Fruit fly (Drosophila melanogaster): ENCODE results near the gene Gem3.

Gene Gem3

dm6 chr3L:10428746-10429145, 34.2 kb downstream of the Gem3 start:
- TF ChIP-seq cnc (optimal IDR thresholded peaks at IDR 0.05) (no peak), ovo (GFP tag; optimal IDR thresholded peaks at IDR 0.05) (no peak), kay (GFP tag; ENCODE audit: borderline replicate concordance) (no peak), CG1620 (GFP tag; optimal IDR thresholded peaks at IDR 0.05) (no peak), Hr96 (GFP tag; optimal IDR thresholded peaks at IDR 0.05) (no peak)

dm6 chr3L:10428027-10428426, 34.9 kb downstream of the Gem3 start:
- TF ChIP-seq ovo (GFP tag; optimal IDR thresholded peaks at IDR 0.05) (no peak), cnc (optimal IDR thresholded peaks at IDR 0.05) (no peak), toe (GFP tag; optimal IDR thresholded peaks at IDR 0.05) (no peak), tj (GFP tag; optimal IDR thresholded peaks at IDR 0.05) (no peak), Hr96 (GFP tag; optimal IDR thresholded peaks at IDR 0.05) (no peak), cic (GFP tag; optimal IDR thresholded peaks at IDR 0.05) (no peak), CG7045 (GFP tag; optimal IDR thresholded peaks at IDR 0.05) (no peak), CG5204 (GFP tag; optimal IDR thresholded peaks at IDR 0.05) (no peak), bab1 (GFP tag; optimal IDR thresholded peaks at IDR 0.05) (no peak), CG1620 (GFP tag; optimal IDR thresholded peaks at IDR 0.05) (no peak), pad (GFP tag; optimal IDR thresholded peaks at IDR 0.05) (no peak), CG12768 (GFP tag; optimal IDR thresholded peaks at IDR 0.05) (no peak)

- no peak for TF ChIP-seq CG5204 (GFP tag; optimal IDR thresholded peaks at IDR 0.05)
- no peak for TF ChIP-seq tj (GFP tag; optimal IDR thresholded peaks at IDR 0.05)
- TF ChIP-seq Crg-1 (GFP tag; optimal IDR thresholded peaks at IDR 0.05), result no peak
- TF ChIP-seq CG12768 (GFP tag; optimal IDR thresholded peaks at IDR 0.05), result no peak
- TF ChIP-seq bab1 (GFP tag; optimal IDR thresholded peaks at IDR 0.05), result no peak
- TF ChIP-seq CG7045 (GFP tag; optimal IDR thresholded peaks at IDR 0.05), result no peak
- no peak for TF ChIP-seq CG33017 (tag; optimal IDR thresholded peaks at IDR 0.05)
- TF ChIP-seq toe (GFP tag; optimal IDR thresholded peaks at IDR 0.05), result no peak
- TF ChIP-seq kay (GFP tag; ENCODE audit: borderline replicate concordance), result no peak
- no peak for TF ChIP-seq CG7101 (tag; optimal IDR thresholded peaks at IDR 0.05)
- TF ChIP-seq cnc (optimal IDR thresholded peaks at IDR 0.05), result no peak
Measured at dm6 chr3L:10427318-10427717, 35.6 kb downstream of the Gem3 start.

dm6 chr3L:10418401-10418800, 44.5 kb downstream of the Gem3 start:
- TF ChIP-seq CG33017 (tag; optimal IDR thresholded peaks at IDR 0.05) (no peak), tj (GFP tag; optimal IDR thresholded peaks at IDR 0.05) (no peak), CG7045 (GFP tag; optimal IDR thresholded peaks at IDR 0.05) (no peak)

- TF ChIP-seq kay (GFP tag; ENCODE audit: borderline replicate concordance), result no peak
- TF ChIP-seq tj (GFP tag; optimal IDR thresholded peaks at IDR 0.05), result no peak
- TF ChIP-seq cic (GFP tag; optimal IDR thresholded peaks at IDR 0.05), result no peak
- TF ChIP-seq Clk (GFP tag; optimal IDR thresholded peaks at IDR 0.05), result no peak
- TF ChIP-seq CG12768 (GFP tag; optimal IDR thresholded peaks at IDR 0.05), result no peak
- no peak for TF ChIP-seq toe (GFP tag; optimal IDR thresholded peaks at IDR 0.05)
- no peak for TF ChIP-seq CG5204 (GFP tag; optimal IDR thresholded peaks at IDR 0.05)
- no peak for TF ChIP-seq Mnt (GFP tag; optimal IDR thresholded peaks at IDR 0.05)
- no peak for TF ChIP-seq cnc (optimal IDR thresholded peaks at IDR 0.05)
- TF ChIP-seq bab1 (GFP tag; optimal IDR thresholded peaks at IDR 0.05), result no peak
- TF ChIP-seq Crg-1 (GFP tag; optimal IDR thresholded peaks at IDR 0.05), result no peak
- TF ChIP-seq CG7045 (GFP tag; optimal IDR thresholded peaks at IDR 0.05), result no peak
- TF ChIP-seq CG1620 (GFP tag; optimal IDR thresholded peaks at IDR 0.05), result no peak
- TF ChIP-seq Hr96 (GFP tag; optimal IDR thresholded peaks at IDR 0.05), result no peak
- no peak for TF ChIP-seq ovo (GFP tag; optimal IDR thresholded peaks at IDR 0.05)
- TF ChIP-seq CG33017 (tag; optimal IDR thresholded peaks at IDR 0.05), result no peak
Measured at dm6 chr3L:10412518-10412917, 50.4 kb downstream of the Gem3 start, which contains the start of gene CG12362. TSS of gene CG12362 (plus strand) at chr3L:10412818.

dm6 chr3L:10411611-10412010, 51.3 kb downstream of the Gem3 start:
- TF ChIP-seq cic (GFP tag; optimal IDR thresholded peaks at IDR 0.05) (no peak), Crg-1 (GFP tag; optimal IDR thresholded peaks at IDR 0.05) (no peak)

dm6 chr3L:10409511-10409910, 53.4 kb downstream of the Gem3 start:
- TF ChIP-seq Mnt (GFP tag; optimal IDR thresholded peaks at IDR 0.05) (no peak), CG33017 (tag; optimal IDR thresholded peaks at IDR 0.05) (no peak), ovo (GFP tag; optimal IDR thresholded peaks at IDR 0.05) (no peak), cic (GFP tag; optimal IDR thresholded peaks at IDR 0.05) (no peak), pad (GFP tag; optimal IDR thresholded peaks at IDR 0.05) (no peak), Crg-1 (GFP tag; optimal IDR thresholded peaks at IDR 0.05) (no peak), CG7045 (GFP tag; optimal IDR thresholded peaks at IDR 0.05) (no peak), Hr96 (GFP tag; optimal IDR thresholded peaks at IDR 0.05) (no peak), CG5204 (GFP tag; optimal IDR thresholded peaks at IDR 0.05) (no peak), CG11617 (GFP tag; optimal IDR thresholded peaks at IDR 0.05) (no peak), cnc (optimal IDR thresholded peaks at IDR 0.05) (no peak), Clk (GFP tag; optimal IDR thresholded peaks at IDR 0.05) (no peak), kay (GFP tag; ENCODE audit: borderline replicate concordance) (no peak), toe (GFP tag; optimal IDR thresholded peaks at IDR 0.05) (no peak)

Data from whole organism, adult.